Worm (Caenorhabditis elegans) whole organism, young adult: ENCODE measurements around the gene T26H5.9.

Source experiments
- Y53F4B.3 ChIP-seq: fragments of 200-800 bp; sonication (Bioruptor generic); IDR thresholded peaks from 2 replicates; pipeline ENCODE4 v1.3.6; 2022; ENCODE audit warnings: missing genetic modification reagents, missing genetic modification characterization, missing compliant biosample characterization
- Y53G8AR.9 ChIP-seq: fragments of 200-800 bp; sonication (Bioruptor generic); conservative IDR thresholded peaks from 2 replicates; pipeline ENCODE4 v1.3.6; 2022; ENCODE audit warnings: missing genetic modification reagents, missing genetic modification characterization, missing compliant biosample characterization
- Y67H2A.10 ChIP-seq: fragments of 200-800 bp; sonication (Bioruptor generic); conservative IDR thresholded peaks from 2 replicates; pipeline ENCODE4 v1.3.6; 2022; ENCODE audit warnings: missing genetic modification reagents, missing genetic modification characterization, missing compliant biosample characterization
- Y79H2A.3 ChIP-seq: fragments of 200-800 bp; sonication (Bioruptor generic); conservative IDR thresholded peaks from 2 replicates; pipeline ENCODE4 v1.3.6; 2022; ENCODE audit warnings: missing genetic modification reagents, missing genetic modification characterization, missing compliant biosample characterization
- bed-2 ChIP-seq: fragments of 200-800 bp; sonication (Bioruptor generic); IDR thresholded peaks from 2 replicates; pipeline ENCODE4 v1.3.6; 2022; ENCODE audit warnings: missing genetic modification reagents, missing genetic modification characterization, missing compliant biosample characterization
- ceh-27 ChIP-seq: fragments of 200-800 bp; sonication (Bioruptor generic); optimal IDR thresholded peaks from 2 replicates; lab custom pipeline; 2018; ENCODE audit warnings: mild to moderate bottlenecking, missing genetic modification characterization, moderate library complexity, missing compliant biosample characterization
- mel-28 ChIP-seq: sonication (generic microtip); optimal IDR thresholded peaks from 2 replicates; lab custom pipeline; 2016; ENCODE audit warnings: borderline replicate concordance, mild to moderate bottlenecking, missing genetic modification characterization, missing compliant biosample characterization
- pha-4 ChIP-seq: fragments of 150-350 bp; sonication (generic microtip); optimal IDR thresholded peaks from 2 replicates; lab custom pipeline; 2014; ENCODE audit warnings: missing biosample characterization, missing genetic modification reagents, missing genetic modification characterization
- unc-62 ChIP-seq: fragments of 150-350 bp; optimal IDR thresholded peaks from 2 replicates; lab custom pipeline; 2014; ENCODE audit warnings: missing biosample characterization, missing genetic modification reagents, missing genetic modification characterization
- xnd-1 ChIP-seq: sonication (generic microtip); optimal IDR thresholded peaks from 2 replicates; lab custom pipeline; 2016; ENCODE audit warnings: missing genotype, missing genetic modification reagents, missing genetic modification characterization, missing compliant biosample characterization
- ztf-28 ChIP-seq: fragments of 200-800 bp; sonication (Bioruptor generic); IDR thresholded peaks from 2 replicates; pipeline ENCODE4 v1.3.6; 2022; ENCODE audit warnings: missing genetic modification reagents, missing genetic modification characterization, missing compliant biosample characterization

- no peak for TF ChIP-seq pha-4 (tag; lab: Kevin White, UChicago)
- no peak for TF ChIP-seq ceh-27 (GFP tag; lab: Kevin White, UChicago)
- TF ChIP-seq Y79H2A.3 (GFP tag; lab: Robert Waterston, UW): no peak
- TF ChIP-seq ztf-28: no peak
- no peak for TF ChIP-seq Y53G8AR.9 (GFP tag; lab: Robert Waterston, UW)
- no peak for TF ChIP-seq bed-2 (GFP tag; lab: Robert Waterston, UW)
- TF ChIP-seq mel-28 (tag; lab: Kevin White, UChicago): no peak
- no peak for TF ChIP-seq xnd-1
- no peak for TF ChIP-seq Y67H2A.10 (GFP tag; lab: Robert Waterston, UW)
- no peak for TF ChIP-seq unc-62 (GFP tag; lab: Kevin White, UChicago)
- no peak for TF ChIP-seq Y53F4B.3
These were observed 14.4 kb downstream of the T26H5.9 start, which contains the start of gene str-71 for ce11 chrV:15459088-15459487.
